Fruit fly (Drosophila melanogaster): ENCODE results near the gene CG17272.

The CG17272 gene

dm6 chr3R:20850395-20851039 is 26.5 kb upstream of the CG17272 start, which contains the start of gene RpS30 (continued):
- TF ChIP-seq CG7271 (tag; optimal IDR thresholded peaks at IDR 0.05) (peak; percentile 5), CG18764 (GFP tag; optimal IDR thresholded peaks at IDR 0.05) (no peak), h (optimal IDR thresholded peaks at IDR 0.05) (no peak), Abd-B (GFP tag; optimal IDR thresholded peaks at IDR 0.05) (peak; percentile 6), CG13894 (tag; optimal IDR thresholded peaks at IDR 0.05) (peak; percentile 36), Atf6 (GFP tag; IDR thresholded peaks at IDR 0.05) (no peak), ranshi (GFP tag; IDR thresholded peaks at IDR 0.05) (peak; percentile 52; the same call in 1 of the 2 replicates), tap (tag; optimal IDR thresholded peaks at IDR 0.05) (no peak), Doc3 (GFP tag; IDR thresholded peaks at IDR 0.05; ENCODE audit: partially characterized antibody) (peak; percentile 93), Dfd (GFP tag; optimal IDR thresholded peaks at IDR 0.05) (no peak), CG17612 (GFP tag; IDR thresholded peaks at IDR 0.05) (no peak), CG31441 (GFP tag; IDR thresholded peaks at IDR 0.05) (peak; percentile 49), CG13424 (tag; optimal IDR thresholded peaks at IDR 0.05) (peak; percentile 33), CG16779 (GFP tag; IDR thresholded peaks at IDR 0.05) (0 out of 2 replicates have a peak, but pooled peaks have one; percentile 10), Ets97D (GFP tag; optimal IDR thresholded peaks at IDR 0.05) (peak; percentile 97), HmgZ (tag; optimal IDR thresholded peaks at IDR 0.05) (peak; percentile 81), ci (GFP tag; IDR thresholded peaks at IDR 0.05) (peak; percentile 42; the same call in 2 of the 3 replicates), CG10366 (GFP tag; IDR thresholded peaks at IDR 0.05) (peak; percentile 26; the same call in 1 of the 2 replicates), z (GFP tag; IDR thresholded peaks at IDR 0.05) (no peak), crol (GFP tag; IDR thresholded peaks at IDR 0.05) (no peak), CG9609 (GFP tag; optimal IDR thresholded peaks at IDR 0.05) (peak; percentile 26), CG17802 (tag; optimal IDR thresholded peaks at IDR 0.05) (no peak), pho (GFP tag; optimal IDR thresholded peaks at IDR 0.05) (peak; percentile 45), repo (GFP tag; optimal IDR thresholded peaks at IDR 0.05) (peak; percentile 4), Nf-YC (tag; optimal IDR thresholded peaks at IDR 0.05) (peak; percentile 69), CG11247 (GFP tag; IDR thresholded peaks at IDR 0.05) (no peak), CG3726 (GFP tag; IDR thresholded peaks at IDR 0.05) (no peak), ftz-f1 (GFP tag; optimal IDR thresholded peaks at IDR 0.05) (peak; percentile 37), Bgb (GFP tag; IDR thresholded peaks at IDR 0.05; ENCODE audit: partially characterized antibody) (peak; percentile 98), CG2129 (GFP tag; IDR thresholded peaks at IDR 0.05; ENCODE audit: partially characterized antibody) (peak; percentile 92), CG10979 (tag; optimal IDR thresholded peaks at IDR 0.05) (peak; percentile 11), CG10431 (GFP tag; optimal IDR thresholded peaks at IDR 0.05) (peak; percentile 34), CG14667 (GFP tag; IDR thresholded peaks at IDR 0.05) (no peak), CG12769 (tag; optimal IDR thresholded peaks at IDR 0.05) (peak; percentile 69), Xbp1 (GFP tag; optimal IDR thresholded peaks at IDR 0.05) (peak; percentile 49), CG32767 (GFP tag; IDR thresholded peaks at IDR 0.05) (0 out of 2 replicates have a peak, but pooled peaks have one; percentile 11), gfzf (GFP tag; optimal IDR thresholded peaks at IDR 0.05) (peak; percentile 94), CG2712 (tag; optimal IDR thresholded peaks at IDR 0.05) (peak; percentile 71), Hr51 (GFP tag; optimal IDR thresholded peaks at IDR 0.05) (peak in 1 of 2 experiments; percentile 33), CG10959 (GFP tag; IDR thresholded peaks at IDR 0.05) (no peak), toy (GFP tag; IDR thresholded peaks at IDR 0.05) (no peak), CG12744 (GFP tag; optimal IDR thresholded peaks at IDR 0.05) (no peak), Asciz (GFP tag; optimal IDR thresholded peaks at IDR 0.05) (no peak), Dek (tag; optimal IDR thresholded peaks at IDR 0.05) (peak; percentile 16), hth (optimal IDR thresholded peaks at IDR 0.05) (no peak), her (GFP tag; optimal IDR thresholded peaks at IDR 0.05) (peak; percentile 73), Hsf (GFP tag; optimal IDR thresholded peaks at IDR 0.05) (peak; percentile 46), ap (GFP tag; IDR thresholded peaks at IDR 0.05) (no peak), ham (GFP tag; IDR thresholded peaks at IDR 0.05) (no peak), CG15269 (tag; optimal IDR thresholded peaks at IDR 0.05) (peak; percentile 24)
